Worm (Caenorhabditis elegans) whole organism, early embryonic: Measurements from ENCODE around the gene F23H11.5.

Experiments used
- F13C5.2 ChIP-seq: sonication (generic microtip); optimal IDR thresholded peaks from 2 replicates; lab custom pipeline; 2017; ENCODE audit warnings: mild to moderate bottlenecking, missing genetic modification characterization, inconsistent platforms, missing compliant biosample characterization
- ama-1 ChIP-seq: fragments of 150-350 bp; optimal IDR thresholded peaks from 2 replicates; lab custom pipeline; 2014
- ceh-36 ChIP-seq: sonication (generic microtip); optimal IDR thresholded peaks from 2 replicates; lab custom pipeline; 2016; ENCODE audit warnings: missing genetic modification characterization, inconsistent platforms, missing compliant biosample characterization
- flt-1 ChIP-seq: fragments of 200-800 bp; sonication (Bioruptor generic); IDR thresholded peaks from 2 replicates; pipeline ENCODE4 v1.3.6; 2022; ENCODE audit warnings: missing genetic modification characterization, missing compliant biosample characterization
- hmbx-1 ChIP-seq: sonication (generic microtip); optimal IDR thresholded peaks from 2 replicates; lab custom pipeline; 2016; ENCODE audit warnings: mild to moderate bottlenecking, missing genetic modification characterization, missing compliant biosample characterization
- pes-1 ChIP-seq: fragments of 200-800 bp; sonication (Bioruptor generic); IDR thresholded peaks from 2 replicates; pipeline ENCODE4 v1.3.6; 2022; ENCODE audit warnings: missing genetic modification reagents, missing genetic modification characterization, missing compliant biosample characterization
- scrt-1 ChIP-seq: fragments of 200-800 bp; sonication (Bioruptor generic); IDR thresholded peaks from 2 replicates; pipeline ENCODE4 v1.3.6; 2022; ENCODE audit warnings: missing genetic modification characterization, missing compliant biosample characterization
- tbx-11 ChIP-seq: fragments of 200-800 bp; sonication (Bioruptor generic); IDR thresholded peaks from 2 replicates; pipeline ENCODE4 v1.3.6; 2022; ENCODE audit warnings: missing genetic modification characterization, missing compliant biosample characterization
- tra-4 ChIP-seq: sonication (generic microtip); optimal IDR thresholded peaks from 2 replicates; lab custom pipeline; 2017; ENCODE audit warnings: missing genetic modification characterization, missing compliant biosample characterization

DNA sequence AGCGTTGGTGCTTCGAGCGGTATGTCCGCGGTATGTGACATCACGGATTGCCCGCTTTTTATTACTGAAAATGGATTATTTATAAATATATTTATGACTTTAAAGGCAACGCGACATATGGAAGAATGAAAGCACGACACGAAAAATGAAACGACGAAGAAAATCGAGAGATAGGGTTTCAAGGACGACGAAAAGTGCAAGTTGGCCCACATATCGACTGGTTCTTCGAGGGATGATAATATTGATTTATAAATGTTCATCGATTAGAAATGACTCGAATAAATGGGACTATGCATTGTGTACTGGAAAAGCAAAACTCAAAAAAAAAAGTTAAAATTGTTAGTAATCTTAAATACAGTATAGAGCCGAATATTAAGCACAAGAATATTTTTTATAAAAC, 23.7 kb downstream of the F23H11.5 start, which contains the start of gene zer-1:
- no peak for TF ChIP-seq flt-1
- no peak for TF ChIP-seq ama-1 (lab: Kevin White, UChicago)
- TF ChIP-seq F13C5.2 (tag; lab: Kevin White, UChicago) = no peak
- TF ChIP-seq hmbx-1 (tag; lab: Kevin White, UChicago) = no peak
- TF ChIP-seq tra-4 (tag; lab: Kevin White, UChicago) = no peak
- no peak for TF ChIP-seq scrt-1 (GFP tag; lab: Robert Waterston, UW)
- no peak for TF ChIP-seq ceh-36 (tag; lab: Kevin White, UChicago)
- no peak for TF ChIP-seq tbx-11 (GFP tag; lab: Robert Waterston, UW)
- no peak for TF ChIP-seq pes-1 (GFP tag; lab: Robert Waterston, UW)
